Fruit fly (Drosophila melanogaster): Measurements from ENCODE around the gene Men-b.

Gene Men-b

dm6 chr3R:27148812-27149769 lies 2.4 kb upstream of the Men-b start (continued):
- peak; percentile 60 for TF ChIP-seq gem (tag; optimal IDR thresholded peaks at IDR 0.05)
- no peak for TF ChIP-seq CG11398 (GFP tag; optimal IDR thresholded peaks at IDR 0.05)
- no peak for TF ChIP-seq Hand (GFP tag; optimal IDR thresholded peaks at IDR 0.05)
- TF ChIP-seq D19A (tag; optimal IDR thresholded peaks at IDR 0.05) = peak; percentile 57
- no peak for TF ChIP-seq danr (GFP tag; IDR thresholded peaks at IDR 0.05)
- no peak for TF ChIP-seq CG8359 (GFP tag; optimal IDR thresholded peaks at IDR 0.05; ENCODE audit: borderline replicate concordance)
- TF ChIP-seq zen (tag; optimal IDR thresholded peaks at IDR 0.05) = no peak
- TF ChIP-seq CG13123 (GFP tag; optimal IDR thresholded peaks at IDR 0.05) = no peak
- TF ChIP-seq sqz (GFP tag; optimal IDR thresholded peaks at IDR 0.05) = no peak
- no peak for TF ChIP-seq usp (GFP tag; optimal IDR thresholded peaks at IDR 0.05)
- no peak for TF ChIP-seq eyg (GFP tag; optimal IDR thresholded peaks at IDR 0.05)
- TF ChIP-seq NfI (GFP tag; optimal IDR thresholded peaks at IDR 0.05) = no peak
- TF ChIP-seq Dp (GFP tag; optimal IDR thresholded peaks at IDR 0.05) = no peak
- TF ChIP-seq hth (optimal IDR thresholded peaks at IDR 0.05) = peak; percentile 59
- TF ChIP-seq CG11723 (GFP tag; optimal IDR thresholded peaks at IDR 0.05) = no peak
- no peak for TF ChIP-seq CG1024 (GFP tag; IDR thresholded peaks at IDR 0.05)
- TF ChIP-seq CG17361 (GFP tag; IDR thresholded peaks at IDR 0.05) = no peak
- no peak for TF ChIP-seq CG2129 (GFP tag; IDR thresholded peaks at IDR 0.05; ENCODE audit: partially characterized antibody)
- TF ChIP-seq Sox100B (GFP tag; optimal IDR thresholded peaks at IDR 0.05) = peak; percentile 1
- TF ChIP-seq insv (GFP tag; optimal IDR thresholded peaks at IDR 0.05) = no peak
- no peak for TF ChIP-seq her (GFP tag; optimal IDR thresholded peaks at IDR 0.05)
- no peak for TF ChIP-seq CG6654 (GFP tag; optimal IDR thresholded peaks at IDR 0.05)
- TF ChIP-seq jing (GFP tag; optimal IDR thresholded peaks at IDR 0.05) = no peak
- TF ChIP-seq CG6175 (GFP tag; IDR thresholded peaks at IDR 0.05) = no peak
- peak; percentile 16 for TF ChIP-seq CG17359 (tag; optimal IDR thresholded peaks at IDR 0.05)
- TF ChIP-seq ash1 (GFP tag; optimal IDR thresholded peaks at IDR 0.05) = no peak
- TF ChIP-seq CG10462 (GFP tag; optimal IDR thresholded peaks at IDR 0.05) = no peak
- TF ChIP-seq CG7357 (GFP tag; IDR thresholded peaks at IDR 0.05) = no peak
- TF ChIP-seq CHES-1-like (GFP tag; optimal IDR thresholded peaks at IDR 0.05) = no peak
- no peak for TF ChIP-seq z (GFP tag; IDR thresholded peaks at IDR 0.05)
- peak in 1 of 2 experiments; percentile 81 for TF ChIP-seq eve (GFP tag; optimal IDR thresholded peaks at IDR 0.05)
- no peak for TF ChIP-seq chif (GFP tag; optimal IDR thresholded peaks at IDR 0.05)
- TF ChIP-seq Scr (GFP tag; IDR thresholded peaks at IDR 0.05; ENCODE audit: partially characterized antibody) = no peak
- no peak for TF ChIP-seq hbn (GFP tag; IDR thresholded peaks at IDR 0.05; ENCODE audit: partially characterized antibody)
- no peak for TF ChIP-seq cad (GFP tag; optimal IDR thresholded peaks at IDR 0.05)
- no peak for TF ChIP-seq Awh (GFP tag; IDR thresholded peaks at IDR 0.05)
- no peak for TF ChIP-seq CG11247 (GFP tag; IDR thresholded peaks at IDR 0.05)
- no peak for TF ChIP-seq CG4328 (GFP tag; optimal IDR thresholded peaks at IDR 0.05)
- TF ChIP-seq CG10979 (tag; optimal IDR thresholded peaks at IDR 0.05) = peak; percentile 18
- TF ChIP-seq chm (GFP tag; IDR thresholded peaks at IDR 0.05) = no peak
- TF ChIP-seq Dfd (GFP tag; optimal IDR thresholded peaks at IDR 0.05) = no peak
- no peak for TF ChIP-seq ttk (GFP tag; IDR thresholded peaks at IDR 0.05)
- TF ChIP-seq CG11504 (tag; optimal IDR thresholded peaks at IDR 0.05) = peak; percentile 10
- TF ChIP-seq CG9215 (GFP tag; IDR thresholded peaks at IDR 0.05) = no peak
- TF ChIP-seq CG34422 (GFP tag; IDR thresholded peaks at IDR 0.05) = no peak
- no peak for TF ChIP-seq sim (GFP tag; IDR thresholded peaks at IDR 0.05)
- TF ChIP-seq ERR (GFP tag; optimal IDR thresholded peaks at IDR 0.05) = no peak
- peak; percentile 24 for TF ChIP-seq Oli (tag; optimal IDR thresholded peaks at IDR 0.05)
- TF ChIP-seq dmrt11E (tag; optimal IDR thresholded peaks at IDR 0.05) = no peak
- TF ChIP-seq maf-S (GFP tag; optimal IDR thresholded peaks at IDR 0.05) = no peak

Data from whole organism, embryonic.